Fruit fly (Drosophila melanogaster) whole organism, pupa: ENCODE measurements around the gene Or67d.

ENCODE experiments used
- CG12605 ChIP-seq: fragments of 200-800 bp; sonication (Bioruptor generic); IDR thresholded peaks from 2 replicates; pipeline ENCODE4 v1.3.6; 2022; ENCODE audit warnings: missing biosample characterization, missing genetic modification characterization
- CG13204 ChIP-seq: fragments of 200-800 bp; sonication (Bioruptor generic); optimal IDR thresholded peaks from 2 replicates; lab custom pipeline; 2018; ENCODE audit warnings: missing biosample characterization, mild to moderate bottlenecking, missing genetic modification characterization, moderate library complexity
- CG9948 ChIP-seq: fragments of 200-800 bp; sonication (Bioruptor generic); optimal IDR thresholded peaks from 2 replicates; lab custom pipeline; 2018; ENCODE audit warnings: missing biosample characterization, mild to moderate bottlenecking, missing genetic modification characterization, moderate library complexity
- EcR ChIP-seq: fragments of 200-800 bp; sonication (Bioruptor generic); optimal IDR thresholded peaks from 3 replicates; lab custom pipeline; 2019; ENCODE audit warnings: missing biosample characterization, missing genetic modification characterization, mild to moderate bottlenecking, moderate library complexity, missing genetic modification reagents
- Ets98B ChIP-seq: fragments of 200-800 bp; sonication (Bioruptor generic); IDR thresholded peaks from 2 replicates; pipeline ENCODE4 v1.3.6; 2022; ENCODE audit warnings: missing biosample characterization, missing genetic modification characterization
- Pif1B ChIP-seq: fragments of 200-800 bp; sonication (Bioruptor generic); optimal IDR thresholded peaks from 3 replicates; lab custom pipeline; 2016; ENCODE audit warnings: missing biosample characterization, missing genetic modification characterization
- Snoo ChIP-seq: fragments of 200-800 bp; sonication (Bioruptor generic); optimal IDR thresholded peaks from 3 replicates; lab custom pipeline; 2017; ENCODE audit warnings: missing biosample characterization, mild to moderate bottlenecking, missing genetic modification characterization, inconsistent platforms
- fd96Ca ChIP-seq: fragments of 200-800 bp; sonication (Bioruptor generic); IDR thresholded peaks from 3 replicates; pipeline ENCODE4 v1.3.6; 2022; ENCODE audit warnings: missing biosample characterization, missing genetic modification characterization

DNA sequence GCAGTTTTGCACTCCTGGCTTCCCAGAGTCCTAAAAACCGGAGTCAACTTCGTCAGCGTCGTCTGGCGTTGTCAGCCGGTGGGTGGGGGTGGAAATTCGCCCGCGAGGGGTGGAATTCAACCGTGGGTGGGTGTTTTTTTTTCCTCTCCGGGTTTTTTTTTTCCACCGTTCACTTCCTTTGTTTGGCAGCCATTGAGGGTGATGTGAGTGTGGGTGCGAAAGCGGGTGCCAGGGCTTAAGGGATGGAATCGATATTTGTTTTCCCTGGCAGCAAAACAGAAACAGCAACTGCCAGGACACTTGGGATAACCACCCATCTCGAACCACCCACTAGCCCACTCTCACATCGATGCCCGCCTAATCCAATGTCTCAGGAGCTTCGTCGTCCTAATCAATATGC lies 6.5 kb downstream of the Or67d start:
- no peak for TF ChIP-seq EcR (GFP tag; lab: Kevin White, UChicago)
- no peak for TF ChIP-seq Ets98B (GFP tag; lab: Robert Waterston, UW)
- no peak for TF ChIP-seq CG9948
- no peak for TF ChIP-seq CG12605 (GFP tag; lab: Robert Waterston, UW)
- no peak for TF ChIP-seq Snoo
- no peak for TF ChIP-seq CG13204 (GFP tag; lab: Kevin White, UChicago)
- no peak for TF ChIP-seq fd96Ca (GFP tag; lab: Robert Waterston, UW)
- no peak for TF ChIP-seq Pif1B (GFP tag; lab: Kevin White, UChicago)
